Fruit fly (Drosophila melanogaster) whole organism, embryonic: ENCODE results near the gene PIG-L.

ENCODE experiments used
- Bdp1 ChIP-seq: fragments of 200-800 bp; sonication (Bioruptor generic); optimal IDR thresholded peaks from 3 replicates; lab custom pipeline; 2016; ENCODE audit warnings: missing biosample characterization, missing genetic modification characterization
- CG10366 ChIP-seq: fragments of 200-800 bp; sonication (Bioruptor generic); IDR thresholded peaks from 2 replicates; pipeline ENCODE4 v1.3.6; 2022; ENCODE audit warnings: missing biosample characterization, missing genetic modification characterization
- CG11695 ChIP-seq: fragments of 200-800 bp; sonication (Bioruptor generic); IDR thresholded peaks from 3 replicates; pipeline ENCODE4 v1.3.6; 2022; ENCODE audit warnings: missing biosample characterization, missing genetic modification characterization
- CG12155 ChIP-seq: fragments of 200-800 bp; sonication (Bioruptor generic); optimal IDR thresholded peaks from 3 replicates; lab custom pipeline; 2016; ENCODE audit warnings: missing biosample characterization, missing genetic modification characterization
- CG12659 ChIP-seq: fragments of 200-800 bp; sonication (Bioruptor generic); optimal IDR thresholded peaks from 3 replicates; lab custom pipeline; 2017; ENCODE audit warnings: mild to moderate bottlenecking, missing biosample characterization, missing genetic modification reagents, missing genetic modification characterization
- CG13296 ChIP-seq: fragments of 200-800 bp; sonication (Bioruptor generic); optimal IDR thresholded peaks from 3 replicates; lab custom pipeline; 2018; ENCODE audit warnings: missing biosample characterization, mild to moderate bottlenecking, missing genetic modification characterization
- CG14014 ChIP-seq: fragments of 200-800 bp; sonication (Bioruptor generic); IDR thresholded peaks from 2 replicates; pipeline ENCODE4 v1.3.6; 2022; ENCODE audit warnings: missing biosample characterization, missing genetic modification characterization
- CG2678 ChIP-seq: fragments of 200-800 bp; sonication (Bioruptor generic); optimal IDR thresholded peaks from 3 replicates; lab custom pipeline; 2019; ENCODE audit warnings: missing biosample characterization, mild to moderate bottlenecking, missing genetic modification characterization, moderate library complexity
- CG2875 ChIP-seq: fragments of 200-800 bp; sonication (Bioruptor generic); optimal IDR thresholded peaks from 2 replicates; lab custom pipeline; 2017; ENCODE audit warnings: missing biosample characterization, mild to moderate bottlenecking, missing genetic modification characterization, missing genetic modification reagents
- CG2889 ChIP-seq: fragments of 200-800 bp; sonication (Bioruptor generic); IDR thresholded peaks from 3 replicates; pipeline ENCODE4 v1.3.6; 2022; ENCODE audit warnings: missing biosample characterization, missing genetic modification characterization
- CG32532 ChIP-seq: fragments of 200-800 bp; sonication (Bioruptor generic); IDR thresholded peaks from 2 replicates; pipeline ENCODE4 v1.3.6; 2022; ENCODE audit warnings: missing biosample characterization, missing genetic modification characterization
- CG3281 ChIP-seq: fragments of 200-800 bp; sonication (Bioruptor generic); optimal IDR thresholded peaks from 3 replicates; lab custom pipeline; 2017; ENCODE audit warnings: missing biosample characterization, mild to moderate bottlenecking, missing genetic modification characterization
- CG34224 ChIP-seq: fragments of 200-800 bp; sonication (Bioruptor generic); IDR thresholded peaks from 3 replicates; pipeline ENCODE4 v1.3.6; 2022; ENCODE audit warnings: missing biosample characterization, missing genetic modification characterization; ENCODE audit not compliant: partially characterized antibody
- CG3995 ChIP-seq: fragments of 200-800 bp; sonication (Bioruptor generic); optimal IDR thresholded peaks from 3 replicates; lab custom pipeline; 2016; ENCODE audit warnings: missing biosample characterization, missing genetic modification characterization
- CG4328 ChIP-seq: fragments of 200-800 bp; sonication (Bioruptor generic); optimal IDR thresholded peaks from 3 replicates; lab custom pipeline; 2017; ENCODE audit warnings: missing biosample characterization, missing genetic modification reagents, missing genetic modification characterization
- CG4707 ChIP-seq: fragments of 200-800 bp; sonication (Bioruptor generic); optimal IDR thresholded peaks from 2 replicates; lab custom pipeline; 2018; ENCODE audit warnings: missing biosample characterization, mild to moderate bottlenecking, missing genetic modification characterization, moderate library complexity
- CG7372 ChIP-seq: fragments of 200-800 bp; sonication (Bioruptor generic); IDR thresholded peaks from 2 replicates; pipeline ENCODE4 v1.3.6; 2022; ENCODE audit warnings: missing biosample characterization, missing genetic modification characterization
- CG7963 ChIP-seq: fragments of 200-800 bp; sonication (Bioruptor generic); IDR thresholded peaks from 3 replicates; pipeline ENCODE4 v1.3.6; 2022; ENCODE audit warnings: missing biosample characterization, missing genetic modification characterization; ENCODE audit not compliant: partially characterized antibody
- CG8944 ChIP-seq: fragments of 200-800 bp; sonication (Bioruptor generic); optimal IDR thresholded peaks from 3 replicates; lab custom pipeline; 2016; ENCODE audit warnings: missing biosample characterization, missing genetic modification characterization
- Doc3 ChIP-seq: fragments of 200-800 bp; sonication (Bioruptor generic); IDR thresholded peaks from 3 replicates; pipeline ENCODE4 v1.3.6; 2022; ENCODE audit warnings: missing biosample characterization, missing genetic modification characterization; ENCODE audit not compliant: partially characterized antibody
- Gug ChIP-seq: fragments of 200-800 bp; sonication (Bioruptor generic); IDR thresholded peaks from 4 replicates; pipeline ENCODE4 v1.3.6; 2022; ENCODE audit warnings: missing biosample characterization, missing genetic modification characterization
- H15 ChIP-seq: fragments of 200-800 bp; sonication (Bioruptor generic); IDR thresholded peaks from 3 replicates; pipeline ENCODE4 v1.3.6; 2022; ENCODE audit warnings: missing biosample characterization, missing genetic modification characterization
- HLH54F ChIP-seq: fragments of 200-800 bp; sonication (Bioruptor generic); optimal IDR thresholded peaks from 3 replicates; lab custom pipeline; 2016; ENCODE audit warnings: missing biosample characterization, missing genetic modification characterization
- HLHmδ ChIP-seq: fragments of 200-800 bp; sonication (Bioruptor generic); optimal IDR thresholded peaks from 2 replicates; lab custom pipeline; 2018; ENCODE audit warnings: missing biosample characterization, mild to moderate bottlenecking, missing genetic modification characterization, moderate library complexity
- Hmr ChIP-seq: fragments of 200-800 bp; sonication (Bioruptor generic); optimal IDR thresholded peaks from 3 replicates; lab custom pipeline; 2017; ENCODE audit warnings: mild to moderate bottlenecking, missing biosample characterization, missing genetic modification reagents, missing genetic modification characterization
- Kr ChIP-seq: fragments of 200-800 bp; sonication (Bioruptor generic); optimal IDR thresholded peaks from 2 replicates; lab custom pipeline; 2017; ENCODE audit warnings: missing biosample characterization, mild to moderate bottlenecking, missing genetic modification characterization
- Mad ChIP-seq: fragments of 200-800 bp; sonication (Bioruptor generic); optimal IDR thresholded peaks from 2 replicates; lab custom pipeline; 2016; ENCODE audit warnings: missing biosample characterization, missing genetic modification characterization
- Ptx1 ChIP-seq: fragments of 200-800 bp; sonication (Bioruptor generic); IDR thresholded peaks from 2 replicates; pipeline ENCODE4 v1.3.6; 2022; ENCODE audit warnings: missing biosample characterization, missing genetic modification characterization
- ab ChIP-seq: fragments of 200-800 bp; sonication (Bioruptor generic); optimal IDR thresholded peaks from 2 replicates; lab custom pipeline; 2016; ENCODE audit warnings: missing biosample characterization, missing genetic modification characterization
- ap ChIP-seq: fragments of 200-800 bp; sonication (Bioruptor generic); IDR thresholded peaks from 2 replicates; pipeline ENCODE4 v1.3.6; 2022; ENCODE audit warnings: missing biosample characterization, missing genetic modification characterization
- ase ChIP-seq: fragments of 200-800 bp; sonication (Bioruptor generic); IDR thresholded peaks from 3 replicates; pipeline ENCODE4 v1.3.6; 2022; ENCODE audit warnings: missing biosample characterization, missing genetic modification characterization
- bbx ChIP-seq: fragments of 200-800 bp; sonication (Bioruptor generic); IDR thresholded peaks from 2 replicates; pipeline ENCODE4 v1.3.6; 2022; ENCODE audit warnings: missing biosample characterization, missing genetic modification characterization; ENCODE audit not compliant: partially characterized antibody
- crol ChIP-seq: fragments of 200-800 bp; sonication (Bioruptor generic); IDR thresholded peaks from 2 replicates; pipeline ENCODE4 v1.3.6; 2022; ENCODE audit warnings: missing biosample characterization, missing genetic modification characterization
- eve ChIP-seq, 2 experiments: fragments of >200 bp; optimal IDR thresholded peaks; 2 replicates each; lab custom pipeline; 2017; ENCODE audit warnings: missing biosample characterization in 2 of 2, missing genetic modification characterization in 2 of 2
- fd64A ChIP-seq: fragments of 200-800 bp; sonication (Bioruptor generic); optimal IDR thresholded peaks from 3 replicates; lab custom pipeline; 2018; ENCODE audit warnings: missing biosample characterization, mild to moderate bottlenecking, missing genetic modification characterization
- gro ChIP-seq: fragments of 200-800 bp; sonication (Bioruptor generic); optimal IDR thresholded peaks from 2 replicates; lab custom pipeline; 2016; ENCODE audit warnings: missing biosample characterization, missing genetic modification characterization
- hb ChIP-seq: fragments of 200-800 bp; sonication (Bioruptor generic); IDR thresholded peaks from 3 replicates; pipeline ENCODE4 v1.3.6; 2022; ENCODE audit warnings: missing biosample characterization, missing genetic modification characterization; ENCODE audit not compliant: partially characterized antibody
- ind ChIP-seq: fragments of 200-800 bp; sonication (Bioruptor generic); optimal IDR thresholded peaks from 3 replicates; lab custom pipeline; 2016; ENCODE audit warnings: missing biosample characterization, missing genetic modification characterization
- jigr1 ChIP-seq: fragments of 200-800 bp; sonication (Bioruptor generic); IDR thresholded peaks from 3 replicates; pipeline ENCODE4 v1.3.6; 2022; ENCODE audit warnings: missing biosample characterization, missing genetic modification characterization
- mam ChIP-seq: fragments of 200-800 bp; sonication (Bioruptor generic); optimal IDR thresholded peaks from 3 replicates; lab custom pipeline; 2016; ENCODE audit warnings: missing biosample characterization, missing genetic modification characterization
- nerfin-2 ChIP-seq: fragments of 200-800 bp; sonication (Bioruptor generic); IDR thresholded peaks from 2 replicates; pipeline ENCODE4 v1.3.6; 2022; ENCODE audit warnings: missing biosample characterization, missing genetic modification characterization; ENCODE audit not compliant: partially characterized antibody
- psq ChIP-seq: fragments of 200-800 bp; sonication (Bioruptor generic); optimal IDR thresholded peaks from 2 replicates; lab custom pipeline; 2017; ENCODE audit warnings: missing biosample characterization, missing genetic modification characterization
- ranshi ChIP-seq: fragments of 200-800 bp; sonication (Bioruptor generic); IDR thresholded peaks from 2 replicates; pipeline ENCODE4 v1.3.6; 2022; ENCODE audit warnings: missing biosample characterization, missing genetic modification characterization
- ro ChIP-seq: fragments of 200-800 bp; sonication (Bioruptor generic); IDR thresholded peaks from 2 replicates; pipeline ENCODE4 v1.3.6; 2022; ENCODE audit warnings: missing biosample characterization, missing genetic modification characterization
- sd ChIP-seq: fragments of 200-800 bp; sonication (Bioruptor generic); optimal IDR thresholded peaks from 3 replicates; lab custom pipeline; 2018; ENCODE audit warnings: missing biosample characterization, mild to moderate bottlenecking, missing genetic modification characterization, moderate library complexity
- slbo ChIP-seq: fragments of 200-800 bp; sonication (Bioruptor generic); IDR thresholded peaks from 2 replicates; pipeline ENCODE4 v1.3.6; 2022; ENCODE audit warnings: missing biosample characterization, missing genetic modification characterization
- so ChIP-seq: fragments of 200-800 bp; sonication (Bioruptor generic); IDR thresholded peaks from 3 replicates; pipeline ENCODE4 v1.3.6; 2022; ENCODE audit warnings: missing biosample characterization, missing genetic modification characterization
- sr ChIP-seq: fragments of 200-800 bp; sonication (Bioruptor generic); IDR thresholded peaks from 3 replicates; pipeline ENCODE4 v1.3.6; 2022; ENCODE audit warnings: missing biosample characterization, missing genetic modification characterization
- tup ChIP-seq: fragments of 200-800 bp; sonication (Bioruptor generic); optimal IDR thresholded peaks from 2 replicates; lab custom pipeline; 2016; ENCODE audit warnings: missing biosample characterization, mild to moderate bottlenecking, missing genetic modification characterization, moderate library complexity
- zen2 ChIP-seq: fragments of 200-800 bp; sonication (Bioruptor generic); IDR thresholded peaks from 3 replicates; pipeline ENCODE4 v1.3.6; 2022; ENCODE audit warnings: missing biosample characterization, missing genetic modification characterization; ENCODE audit not compliant: partially characterized antibody

PIG-L gene

dm6 chr3R:20021152-20021769 is at the start of gene PIG-L, which contains the start of gene psidin:
Gene PIG-L (minus strand): TSS chr3R:20021338.
Gene psidin (plus strand): TSS chr3R:20021704.
- TF ChIP-seq ranshi (GFP tag; lab: Robert Waterston, UW) (peak; percentile 46; the same call in 1 of the 2 replicates), fd64A (GFP tag; lab: Kevin White, UChicago) (no peak), psq (GFP tag; lab: Kevin White, UChicago) (peak; percentile 38), CG34224 (GFP tag; lab: Robert Waterston, UW) (peak; percentile 96), eve (GFP tag; optimal IDR thresholded peaks at IDR 0.05; lab: Kevin White, UChicago) (no peak), CG13296 (GFP tag; lab: Kevin White, UChicago) (peak; percentile 53), hb (GFP tag; lab: Robert Waterston, UW) (peak; percentile 91), tup (no peak), jigr1 (GFP tag; lab: Robert Waterston, UW) (peak; percentile 73; the same call in 2 of the 3 replicates), Mad (GFP tag; lab: Kevin White, UChicago) (peak; percentile 83), ab (peak; percentile 55), Bdp1 (GFP tag; lab: Kevin White, UChicago) (peak; percentile 78), ase (GFP tag; lab: Robert Waterston, UW) (peak; percentile 23; the same call in 2 of the 3 replicates), CG7963 (peak; percentile 81), CG3995 (GFP tag; lab: Kevin White, UChicago) (peak; percentile 96), Hmr (GFP tag; lab: Kevin White, UChicago) (peak; percentile 82), CG12659 (GFP tag; lab: Kevin White, UChicago) (peak; percentile 90), CG32532 (GFP tag; lab: Robert Waterston, UW) (peak; percentile 70), CG8944 (GFP tag; lab: Kevin White, UChicago) (peak; percentile 65), nerfin-2 (peak; percentile 91), ind (peak; percentile 84), HLHmδ (GFP tag; lab: Kevin White, UChicago) (no peak), ro (GFP tag; lab: Robert Waterston, UW) (no peak), CG4707 (GFP tag; lab: Kevin White, UChicago) (no peak), CG4328 (GFP tag; lab: Kevin White, UChicago) (peak; percentile 45), mam (GFP tag; lab: Kevin White, UChicago) (peak; percentile 79), Kr (GFP tag; lab: Kevin White, UChicago) (no peak), CG2875 (GFP tag; lab: Kevin White, UChicago) (peak; percentile 31), gro (GFP tag; lab: Kevin White, UChicago) (no peak), zen2 (GFP tag; lab: Robert Waterston, UW) (peak; percentile 94), Gug (GFP tag; lab: Robert Waterston, UW) (peak; percentile 63; the same call in 2 of the 4 replicates), so (GFP tag; lab: Robert Waterston, UW) (no peak; the same call in 2 of the 3 replicates), sd (peak; percentile 83), H15 (GFP tag; lab: Robert Waterston, UW) (peak; percentile 21; the same call in 1 of the 3 replicates), bbx (GFP tag; lab: Robert Waterston, UW) (peak; percentile 95), crol (GFP tag; lab: Robert Waterston, UW) (no peak), slbo (GFP tag; lab: Robert Waterston, UW) (peak; percentile 80), Ptx1 (GFP tag; lab: Robert Waterston, UW) (peak; percentile 88), HLH54F (peak; percentile 85), CG14014 (GFP tag; lab: Robert Waterston, UW) (no peak), CG3281 (peak; percentile 78), CG7372 (GFP tag; lab: Robert Waterston, UW) (peak; percentile 39), CG12155 (peak; percentile 82), CG11695 (GFP tag; lab: Robert Waterston, UW) (peak; percentile 71), CG2889 (GFP tag; lab: Robert Waterston, UW) (peak; percentile 65; the same call in 1 of the 3 replicates), ap (no peak), CG2678 (tag; lab: Kevin White, UChicago) (peak; percentile 83), CG10366 (GFP tag; lab: Robert Waterston, UW) (peak; percentile 87), Doc3 (peak; percentile 97), sr (GFP tag; lab: Robert Waterston, UW) (0 out of 3 replicates have a peak, but pooled peaks have one; percentile 5)
